Worm (Caenorhabditis elegans) whole organism, L4 larva: ENCODE data around the gene F45G2.9.

Experiments used
- D1046.2 ChIP-seq: fragments of 200-800 bp; sonication (Bioruptor generic); IDR thresholded peaks from 2 replicates; pipeline ENCODE4 v1.3.6; 2022; ENCODE audit warnings: missing genetic modification characterization, missing compliant biosample characterization
- F26F4.8 ChIP-seq: fragments of 200-800 bp; sonication (Bioruptor generic); conservative IDR thresholded peaks from 2 replicates; pipeline ENCODE4 v1.3.6; 2022; ENCODE audit warnings: missing genetic modification characterization, missing compliant biosample characterization
- F44E2.7 ChIP-seq: fragments of 200-800 bp; sonication (Bioruptor generic); IDR thresholded peaks from 2 replicates; pipeline ENCODE4 v2.1.2; 2022; ENCODE audit warnings: missing genetic modification characterization, missing compliant biosample characterization
- R02D3.7 ChIP-seq: fragments of 150-350 bp; sonication (generic microtip); optimal IDR thresholded peaks from 3 replicates; lab custom pipeline; 2014; ENCODE audit warnings: missing biosample characterization, missing genetic modification characterization
- Y5F2A.4 ChIP-seq: fragments of 200-800 bp; sonication (Bioruptor generic); optimal IDR thresholded peaks from 2 replicates; lab custom pipeline; 2018; ENCODE audit warnings: mild to moderate bottlenecking, missing genetic modification characterization, missing compliant biosample characterization
- ZK546.5 ChIP-seq, 2 experiments: sonication (generic microtip); optimal IDR thresholded peaks; 2 replicates each; lab custom pipeline; 2017; ENCODE audit warnings: missing biosample characterization in 2 of 2, missing genetic modification characterization in 2 of 2
- aha-1 ChIP-seq: fragments of 150-350 bp; peaks from one replicate; lab custom pipeline; 2014; ENCODE audit warnings: missing biosample characterization, missing genetic modification characterization
- ama-1 ChIP-seq: fragments of 150-350 bp; optimal IDR thresholded peaks from 2 replicates; lab custom pipeline; 2014; ENCODE audit warnings: inconsistent platforms, mixed read lengths
- ceh-28 ChIP-seq: fragments of 150-350 bp; optimal IDR thresholded peaks from 2 replicates; lab custom pipeline; 2014; ENCODE audit warnings: missing biosample characterization, missing genetic modification reagents, missing genetic modification characterization
- ceh-32 ChIP-seq: sonication (generic microtip); optimal IDR thresholded peaks from 2 replicates; lab custom pipeline; 2016; ENCODE audit warnings: mild to moderate bottlenecking, missing genetic modification characterization, missing compliant biosample characterization; ENCODE audit not compliant: poor library complexity
- ceh-44 ChIP-seq: fragments of 200-800 bp; sonication (Bioruptor generic); IDR thresholded peaks from 2 replicates; pipeline ENCODE4 v1.3.6; 2022; ENCODE audit warnings: missing genetic modification reagents, missing genetic modification characterization, missing compliant biosample characterization
- ceh-82 ChIP-seq: sonication (generic microtip); optimal IDR thresholded peaks from 2 replicates; lab custom pipeline; 2017; ENCODE audit warnings: missing biosample characterization, missing genetic modification characterization
- ces-1 ChIP-seq: fragments of 150-350 bp; sonication (generic microtip); optimal IDR thresholded peaks from 4 replicates; lab custom pipeline; 2014; ENCODE audit warnings: missing biosample characterization, missing genetic modification reagents, missing genetic modification characterization
- daf-16 ChIP-seq, 3 experiments: sonication (generic microtip); optimal IDR thresholded peaks; 2 replicates each; lab custom pipeline; 2016 to 2017; ENCODE audit warnings: missing genetic modification characterization in 3 of 3, missing genetic modification reagents in 3 of 3, mild to moderate bottlenecking in 2 of 3, missing compliant biosample characterization in 2 of 3, missing biosample characterization in 1 of 3, moderate library complexity in 1 of 3
- daf-8 ChIP-seq: fragments of 200-800 bp; sonication (Bioruptor generic); IDR thresholded peaks from 2 replicates; pipeline ENCODE4 v1.3.6; 2022; ENCODE audit warnings: missing genetic modification characterization, missing compliant biosample characterization
- dmd-6 ChIP-seq: fragments of 200-800 bp; sonication (Bioruptor generic); IDR thresholded peaks from 2 replicates; pipeline ENCODE4 v1.3.6; 2022; ENCODE audit warnings: missing genetic modification reagents, missing genetic modification characterization, missing compliant biosample characterization
- dmd-8 ChIP-seq: fragments of 200-800 bp; sonication (Bioruptor generic); IDR thresholded peaks from 2 replicates; pipeline ENCODE4 v1.3.6; 2022; ENCODE audit warnings: missing genetic modification characterization, missing compliant biosample characterization
- dmd-9 ChIP-seq: fragments of 200-800 bp; sonication (Bioruptor generic); IDR thresholded peaks from 2 replicates; pipeline ENCODE4 v1.3.6; 2022; ENCODE audit warnings: missing genetic modification reagents, missing genetic modification characterization, missing compliant biosample characterization
- fkh-10 ChIP-seq: fragments of 150-350 bp; optimal IDR thresholded peaks from 2 replicates; lab custom pipeline; 2014; ENCODE audit warnings: missing biosample characterization, missing genetic modification reagents, missing genetic modification characterization
- hif-1 ChIP-seq, 2 experiments: sonication (generic microtip); optimal IDR thresholded peaks; 2 replicates each; lab custom pipeline; 2016 to 2017; ENCODE audit warnings: missing compliant biosample characterization in 2 of 2, missing genetic modification characterization in 2 of 2, missing genetic modification reagents in 2 of 2, missing genotype in 2 of 2, mild to moderate bottlenecking in 1 of 2
- hlh-30 ChIP-seq: sonication (generic microtip); optimal IDR thresholded peaks from 2 replicates; lab custom pipeline; 2017; ENCODE audit warnings: antibody characterized with exemption, mild to moderate bottlenecking, missing genetic modification characterization, missing compliant biosample characterization; ENCODE audit not compliant: insufficient read depth
- hmg-1.1 ChIP-seq: fragments of 200-800 bp; sonication (Bioruptor generic); IDR thresholded peaks from 2 replicates; pipeline ENCODE4 v1.3.6; 2022; ENCODE audit warnings: missing genetic modification reagents, missing genetic modification characterization, missing compliant biosample characterization
- jun-1 ChIP-seq: fragments of 150-350 bp; optimal IDR thresholded peaks from 2 replicates; lab custom pipeline; 2014; ENCODE audit warnings: missing biosample characterization, missing genetic modification reagents, missing genetic modification characterization
- lin-15B ChIP-seq: fragments of 150-350 bp; sonication (generic microtip); optimal IDR thresholded peaks from 3 replicates; lab custom pipeline; 2014; ENCODE audit warnings: missing biosample characterization, missing genetic modification characterization
- lin-29 ChIP-seq: fragments of 200-800 bp; sonication (Bioruptor generic); IDR thresholded peaks from 2 replicates; pipeline ENCODE4 v1.3.6; 2022; ENCODE audit warnings: missing genetic modification reagents, missing genetic modification characterization, missing compliant biosample characterization
- lin-39 ChIP-seq: fragments of 150-350 bp; optimal IDR thresholded peaks from 2 replicates; lab custom pipeline; 2014; ENCODE audit warnings: missing biosample characterization, missing genetic modification reagents, missing genetic modification characterization
- madf-5 ChIP-seq, 2 experiments: fragments of 200-800 bp; sonication (Bioruptor generic); IDR thresholded peaks; 2 replicates each; pipeline ENCODE4 v1.3.6; 2022; ENCODE audit warnings: missing compliant biosample characterization in 2 of 2, missing genetic modification characterization in 2 of 2
- madf-9 ChIP-seq: fragments of 200-800 bp; sonication (Bioruptor generic); conservative IDR thresholded peaks from 2 replicates; pipeline ENCODE4 v1.3.6; 2022; ENCODE audit warnings: missing genetic modification reagents, missing genetic modification characterization, missing compliant biosample characterization
- mdt-29 ChIP-seq: fragments of 200-800 bp; sonication (Bioruptor generic); IDR thresholded peaks from 2 replicates; pipeline ENCODE4 v1.3.6; 2022; ENCODE audit warnings: missing genetic modification reagents, missing genetic modification characterization, missing compliant biosample characterization
- mxl-3 ChIP-seq: fragments of 200-800 bp; sonication (Bioruptor generic); optimal IDR thresholded peaks from 2 replicates; lab custom pipeline; 2018; ENCODE audit warnings: mild to moderate bottlenecking, missing genetic modification characterization, missing compliant biosample characterization
- nhr-102 ChIP-seq: sonication (generic microtip); optimal IDR thresholded peaks from 2 replicates; lab custom pipeline; 2016; ENCODE audit warnings: mild to moderate bottlenecking, missing genetic modification characterization, moderate library complexity, missing compliant biosample characterization
- nhr-11 ChIP-seq: fragments of 150-350 bp; optimal IDR thresholded peaks from 2 replicates; lab custom pipeline; 2014; ENCODE audit warnings: missing biosample characterization, missing genetic modification characterization
- nhr-28 ChIP-seq: fragments of 150-350 bp; optimal IDR thresholded peaks from 2 replicates; lab custom pipeline; 2014; ENCODE audit warnings: missing biosample characterization, missing genetic modification characterization
- nhr-42 ChIP-seq: fragments of 200-800 bp; sonication (Bioruptor generic); IDR thresholded peaks from 2 replicates; pipeline ENCODE4 v1.3.6; 2022; ENCODE audit warnings: missing genetic modification characterization, missing compliant biosample characterization
- nhr-48 ChIP-seq: sonication (generic microtip); optimal IDR thresholded peaks from 2 replicates; lab custom pipeline; 2016; ENCODE audit warnings: mild to moderate bottlenecking, missing genetic modification characterization, missing compliant biosample characterization
- nhr-6 ChIP-seq: fragments of 150-350 bp; optimal IDR thresholded peaks from 2 replicates; lab custom pipeline; 2014; ENCODE audit warnings: missing biosample characterization, missing genetic modification characterization
- nhr-77 ChIP-seq: fragments of 150-350 bp; optimal IDR thresholded peaks from 2 replicates; lab custom pipeline; 2014; ENCODE audit warnings: missing biosample characterization, missing genetic modification characterization
- pha-4 ChIP-seq, 2 experiments: fragments of 150-350 bp in 1 of 2; fragments of 200-800 bp in 1 of 2; sonication (Bioruptor generic) in 1 of 2; IDR thresholded peaks in 1 of 2; optimal IDR thresholded peaks in 1 of 2; 2 replicates each; pipeline versions ENCODE4 v1.3.6 to Lab custom; 2014 to 2022; ENCODE audit warnings: missing genetic modification characterization in 2 of 2, missing genetic modification reagents in 2 of 2, missing biosample characterization in 1 of 2, missing compliant biosample characterization in 1 of 2
- php-3 ChIP-seq: fragments of 200-800 bp; sonication (Bioruptor generic); IDR thresholded peaks from 2 replicates; pipeline ENCODE4 v1.3.6; 2022; ENCODE audit warnings: missing genetic modification reagents, missing genetic modification characterization, missing compliant biosample characterization
- skn-1 ChIP-seq: fragments of 150-350 bp; optimal IDR thresholded peaks from 2 replicates; lab custom pipeline; 2014; ENCODE audit warnings: missing biosample characterization, missing genetic modification characterization
- snpc-1.2 ChIP-seq: fragments of 200-800 bp; sonication (Bioruptor generic); IDR thresholded peaks from 2 replicates; pipeline ENCODE4 v1.3.6; 2022; ENCODE audit warnings: missing genetic modification reagents, missing genetic modification characterization, missing compliant biosample characterization
- snpc-4 ChIP-seq: fragments of 150-350 bp; optimal IDR thresholded peaks from 2 replicates; lab custom pipeline; 2014; ENCODE audit warnings: missing biosample characterization, missing genetic modification characterization
- tag-97 ChIP-seq: fragments of 200-800 bp; sonication (Bioruptor generic); IDR thresholded peaks from 2 replicates; pipeline ENCODE4 v1.3.6; 2022; ENCODE audit warnings: missing genetic modification characterization, missing compliant biosample characterization
- tra-1 ChIP-seq: fragments of 200-800 bp; sonication (Bioruptor generic); IDR thresholded peaks from 2 replicates; pipeline ENCODE4 v1.3.6; 2022; ENCODE audit warnings: missing genetic modification reagents, missing genetic modification characterization, missing compliant biosample characterization
- vab-7 ChIP-seq: fragments of 200-800 bp; sonication (Bioruptor generic); IDR thresholded peaks from 2 replicates; pipeline ENCODE4 v1.3.6; 2022; ENCODE audit warnings: missing genetic modification reagents, missing genetic modification characterization, missing compliant biosample characterization
- zag-1 ChIP-seq: fragments of 150-350 bp; optimal IDR thresholded peaks from 2 replicates; lab custom pipeline; 2014; ENCODE audit warnings: missing biosample characterization, missing genetic modification characterization
- zfp-2 ChIP-seq: sonication (generic microtip); optimal IDR thresholded peaks from 2 replicates; lab custom pipeline; 2016; ENCODE audit warnings: mild to moderate bottlenecking, missing genetic modification characterization, missing compliant biosample characterization
- zfp-3 ChIP-seq: fragments of 200-800 bp; sonication (Bioruptor generic); conservative IDR thresholded peaks from 2 replicates; pipeline ENCODE4 v1.3.6; 2022; ENCODE audit warnings: missing genetic modification reagents, missing genetic modification characterization, missing compliant biosample characterization
- zip-11 ChIP-seq: fragments of 200-800 bp; sonication (Bioruptor generic); IDR thresholded peaks from 2 replicates; pipeline ENCODE4 v1.3.6; 2022; ENCODE audit warnings: missing genetic modification characterization, missing compliant biosample characterization

Gene F45G2.9

DNA sequence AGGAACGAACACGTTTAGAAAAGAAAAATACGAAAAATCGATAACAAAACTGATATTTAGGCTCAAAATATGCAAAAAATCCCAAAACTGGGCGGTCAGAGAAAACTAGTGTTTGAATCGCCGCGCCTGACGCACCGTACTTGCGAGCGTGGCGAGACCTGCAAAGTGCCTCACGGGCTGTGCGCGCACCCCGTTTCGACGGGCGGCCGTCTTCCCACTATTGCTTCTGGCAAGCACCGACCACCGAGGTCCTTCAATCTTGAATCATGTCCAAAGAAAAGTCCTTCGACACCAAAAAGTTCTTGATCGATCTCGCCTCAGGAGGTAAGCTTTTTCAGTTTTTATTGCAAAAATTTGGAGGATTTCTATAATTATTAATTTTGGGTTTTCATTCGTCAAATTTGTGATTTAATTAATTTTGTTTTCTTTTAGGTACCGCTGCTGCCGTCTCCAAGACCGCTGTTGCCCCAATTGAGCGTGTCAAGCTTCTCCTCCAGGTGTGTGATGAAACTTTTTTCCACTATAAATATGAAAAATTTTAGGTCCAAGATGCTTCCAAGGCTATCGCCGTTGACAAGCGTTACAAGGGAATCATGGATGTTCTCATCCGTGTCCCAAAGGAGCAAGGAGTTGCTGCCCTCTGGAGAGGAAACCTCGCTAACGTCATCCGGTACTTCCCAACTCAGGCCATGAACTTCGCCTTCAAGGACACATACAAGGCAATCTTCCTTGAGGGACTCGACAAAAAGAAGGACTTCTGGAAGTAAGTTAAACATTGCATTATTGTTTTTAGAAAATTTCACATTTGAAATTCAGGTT, 26.4 kb upstream of the F45G2.9 start, which contains the start of gene ant-1.1 (continued):
- TF ChIP-seq lin-15B (tag; lab: Kevin White, UChicago): peak; percentile 30
- TF ChIP-seq hif-1 (tag; optimal IDR thresholded peaks at IDR 0.05; lab: Kevin White, UChicago): peak in 1 of 2 experiments; percentile 90
- peak; percentile 78 for TF ChIP-seq lin-29 (GFP tag; lab: Robert Waterston, UW)
- no peak for TF ChIP-seq R02D3.7 (tag; lab: Kevin White, UChicago)
- no peak for TF ChIP-seq skn-1 (tag; lab: Kevin White, UChicago)
- peak; percentile 91 for TF ChIP-seq zfp-3 (GFP tag; lab: Robert Waterston, UW)
- no peak for TF ChIP-seq madf-5 (GFP tag; IDR thresholded peaks at IDR 0.05; lab: Robert Waterston, UW)
- no peak for TF ChIP-seq zip-11 (GFP tag; lab: Robert Waterston, UW)
- TF ChIP-seq ceh-82 (tag; lab: Kevin White, UChicago): no peak
- TF ChIP-seq dmd-8 (GFP tag; lab: Robert Waterston, UW): no peak
- no peak for TF ChIP-seq Y5F2A.4 (GFP tag; lab: Kevin White, UChicago)
- TF ChIP-seq F26F4.8 (GFP tag; lab: Robert Waterston, UW): no peak
- TF ChIP-seq nhr-6 (tag; lab: Kevin White, UChicago): peak; percentile 86
- TF ChIP-seq zfp-2 (tag; lab: Kevin White, UChicago): peak; percentile 98
- TF ChIP-seq nhr-102 (tag; lab: Kevin White, UChicago): peak; percentile 84
- peak; percentile 89 for TF ChIP-seq dmd-6 (GFP tag; lab: Robert Waterston, UW)
- no peak for TF ChIP-seq daf-8 (GFP tag; lab: Robert Waterston, UW)
- no peak for TF ChIP-seq zag-1 (tag; lab: Kevin White, UChicago)
- peak; percentile 35 to 52 for TF ChIP-seq daf-16 (GFP tag; optimal IDR thresholded peaks at IDR 0.05; lab: Kevin White, UChicago)
- peak; percentile 59 for TF ChIP-seq daf-16 (tag; optimal IDR thresholded peaks at IDR 0.05; lab: Kevin White, UChicago)
- TF ChIP-seq pha-4 (GFP tag; IDR thresholded peaks at IDR 0.05; lab: Robert Waterston, UW): peak; percentile 83
- TF ChIP-seq pha-4 (tag; optimal IDR thresholded peaks at IDR 0.05; lab: Kevin White, UChicago): no peak
- TF ChIP-seq nhr-42 (GFP tag; lab: Robert Waterston, UW): peak; percentile 93
- TF ChIP-seq ceh-28 (tag; lab: Kevin White, UChicago): peak; percentile 53
- TF ChIP-seq fkh-10: peak; percentile 64
- TF ChIP-seq hlh-30 (tag; lab: Kevin White, UChicago): peak; percentile 91
- peak; percentile 92 for TF ChIP-seq hmg-1.1
- no peak for TF ChIP-seq lin-39 (tag; lab: Kevin White, UChicago)
- peak; percentile 70 for TF ChIP-seq mxl-3 (GFP tag; lab: Kevin White, UChicago)
- peak; percentile 89 for TF ChIP-seq nhr-11
- peak; percentile 88 for TF ChIP-seq mdt-29 (GFP tag; lab: Robert Waterston, UW)
- TF ChIP-seq vab-7: 0 out of 2 replicates have a peak, but pooled peaks have one; percentile 59
- peak; percentile 52 for TF ChIP-seq nhr-28 (tag; lab: Kevin White, UChicago)
- no peak for TF ChIP-seq ces-1
- peak; percentile 81 for TF ChIP-seq tra-1 (GFP tag; lab: Robert Waterston, UW)
- TF ChIP-seq nhr-48: peak; percentile 63
- peak; percentile 85 for TF ChIP-seq madf-9 (GFP tag; lab: Robert Waterston, UW)
- TF ChIP-seq ceh-44 (GFP tag; lab: Robert Waterston, UW): peak; percentile 47; the same call in 1 of the 2 replicates
- TF ChIP-seq D1046.2: peak; percentile 77; the same call in 1 of the 2 replicates
- no peak for TF ChIP-seq ceh-32
- peak; percentile 97 for TF ChIP-seq ama-1 (lab: Kevin White, UChicago)
- no peak for TF ChIP-seq F44E2.7 (GFP tag; lab: Robert Waterston, UW)
- TF ChIP-seq ZK546.5 (tag; optimal IDR thresholded peaks at IDR 0.05; lab: Kevin White, UChicago): peak; percentile 50 to 96
- TF ChIP-seq jun-1 (tag; lab: Kevin White, UChicago): peak; percentile 47
- TF ChIP-seq php-3: 0 out of 2 replicates have a peak, but pooled peaks have one; percentile 36
- TF ChIP-seq dmd-9: no peak
- peak; percentile 84 for TF ChIP-seq nhr-77
- TF ChIP-seq tag-97 (GFP tag; lab: Robert Waterston, UW): no peak
- peak; percentile 99 for TF ChIP-seq aha-1 (tag; lab: Kevin White, UChicago)
- no peak for TF ChIP-seq snpc-4
- 0 out of 2 replicates have a peak, but pooled peaks have one; percentile 43 for TF ChIP-seq snpc-1.2 (GFP tag; lab: Robert Waterston, UW)
